Worm (Caenorhabditis elegans): ENCODE results near the gene C25G4.7.

Gene C25G4.7

ce11 chrIV:12456613-12457012 lies at the start of gene C25G4.7:
C25G4.7 (plus strand) TSS chrIV:12456913.
- TF ChIP-seq lin-11 (tag; optimal IDR thresholded peaks at IDR 0.05) (no peak), pax-1 (tag; optimal IDR thresholded peaks at IDR 0.05) (no peak), pqm-1 (tag; optimal IDR thresholded peaks at IDR 0.05) (no peak), ets-4 (tag; optimal IDR thresholded peaks at IDR 0.05) (no peak), K02D7.2 (tag; optimal IDR thresholded peaks at IDR 0.05) (no peak), ceh-18 (tag; optimal IDR thresholded peaks at IDR 0.05) (no peak), npax-4 (tag; optimal IDR thresholded peaks at IDR 0.05) (no peak), sdc-2 (tag; optimal IDR thresholded peaks at IDR 0.05) (no peak), fkh-10 (GFP tag; optimal IDR thresholded peaks at IDR 0.05) (no peak), hlh-6 (tag; optimal IDR thresholded peaks at IDR 0.05) (no peak), sox-4 (tag; optimal IDR thresholded peaks at IDR 0.05) (no peak), tbx-2 (tag; optimal IDR thresholded peaks at IDR 0.05) (no peak), lim-6 (tag; optimal IDR thresholded peaks at IDR 0.05) (no peak), ceh-6 (GFP tag; optimal IDR thresholded peaks at IDR 0.05) (no peak), unc-86 (tag; optimal IDR thresholded peaks at IDR 0.05) (no peak), hlh-30 (tag; optimal IDR thresholded peaks at IDR 0.05; ENCODE audit: insufficient read depth) (no peak), unc-42 (tag; optimal IDR thresholded peaks at IDR 0.05) (no peak)

ce11 chrIV:12408625-12409024 lies 48.1 kb upstream of the C25G4.7 start, which contains the start of gene dsb-1:
dsb-1 (plus strand) TSS chrIV:12408925.
- TF ChIP-seq ttx-3 (tag; optimal IDR thresholded peaks at IDR 0.05), result no peak
- no peak for TF ChIP-seq fkh-6 (tag; optimal IDR thresholded peaks at IDR 0.05)
- no peak for TF ChIP-seq ceh-24 (tag; optimal IDR thresholded peaks at IDR 0.05)
- no peak for TF ChIP-seq C38D4.7 (GFP tag; optimal IDR thresholded peaks at IDR 0.05)
- no peak for TF ChIP-seq unc-42 (tag; optimal IDR thresholded peaks at IDR 0.05)
- TF ChIP-seq K09A11.1 (tag; optimal IDR thresholded peaks at IDR 0.05; ENCODE audit: insufficient read depth), result no peak
- TF ChIP-seq tbx-7 (tag; optimal IDR thresholded peaks at IDR 0.05), result no peak
- TF ChIP-seq nfya-1 (tag; optimal IDR thresholded peaks at IDR 0.05), result no peak
- no peak for TF ChIP-seq nhr-11 (tag; optimal IDR thresholded peaks at IDR 0.05)
- TF ChIP-seq unc-86 (tag; optimal IDR thresholded peaks at IDR 0.05), result no peak
- TF ChIP-seq sox-2 (GFP tag; IDR thresholded peaks at IDR 0.05), result no peak
- no peak for TF ChIP-seq ceh-22 (tag; optimal IDR thresholded peaks at IDR 0.05)

ce11 chrIV:12410167-12410566 lies 46.5 kb upstream of the C25G4.7 start, which contains the start of gene acl-13:
acl-13 (plus strand) TSS chrIV:12410467.
- TF ChIP-seq ceh-24 (tag; optimal IDR thresholded peaks at IDR 0.05) (no peak), ceh-30 (tag; optimal IDR thresholded peaks at IDR 0.05) (no peak), ahr-1 (tag; optimal IDR thresholded peaks at IDR 0.05) (no peak), nfya-1 (tag; optimal IDR thresholded peaks at IDR 0.05) (no peak), K02D7.2 (tag; optimal IDR thresholded peaks at IDR 0.05) (no peak), C38D4.7 (GFP tag; optimal IDR thresholded peaks at IDR 0.05) (no peak), hlh-15 (tag; optimal IDR thresholded peaks at IDR 0.05) (no peak), ref-2 (tag; optimal IDR thresholded peaks at IDR 0.05) (no peak), tbx-7 (tag; optimal IDR thresholded peaks at IDR 0.05) (no peak), odd-2 (tag; optimal IDR thresholded peaks at IDR 0.05) (no peak), pax-1 (tag; optimal IDR thresholded peaks at IDR 0.05) (no peak), T23F11.4 (GFP tag; optimal IDR thresholded peaks at IDR 0.05) (no peak), fax-1 (tag; optimal IDR thresholded peaks at IDR 0.05) (no peak), ceh-22 (tag; optimal IDR thresholded peaks at IDR 0.05) (no peak), ceh-34 (tag; optimal IDR thresholded peaks at IDR 0.05) (no peak), Y22D7AL.16 (tag; optimal IDR thresholded peaks at IDR 0.05) (no peak), eyg-1 (tag; optimal IDR thresholded peaks at IDR 0.05) (no peak), ceh-14 (tag; optimal IDR thresholded peaks at IDR 0.05) (no peak), ttx-3 (tag; optimal IDR thresholded peaks at IDR 0.05) (no peak)

ce11 chrIV:12414601-12415000 lies 42.1 kb upstream of the C25G4.7 start:
- no peak for TF ChIP-seq sox-2 (GFP tag; IDR thresholded peaks at IDR 0.05)
- no peak for TF ChIP-seq unc-3 (GFP tag; conservative IDR thresholded peaks at IDR 0.05)
- no peak for TF ChIP-seq unc-3 (tag; optimal IDR thresholded peaks at IDR 0.05)
- TF ChIP-seq C38D4.7 (GFP tag; optimal IDR thresholded peaks at IDR 0.05), result no peak
- no peak for TF ChIP-seq pqm-1 (tag; optimal IDR thresholded peaks at IDR 0.05)
- no peak for TF ChIP-seq fax-1 (tag; optimal IDR thresholded peaks at IDR 0.05)
- no peak for TF ChIP-seq fkh-10 (GFP tag; optimal IDR thresholded peaks at IDR 0.05)
- no peak for TF ChIP-seq ceh-34 (tag; optimal IDR thresholded peaks at IDR 0.05)
- no peak for TF ChIP-seq npax-4 (tag; optimal IDR thresholded peaks at IDR 0.05)
- no peak for TF ChIP-seq fkh-6 (tag; optimal IDR thresholded peaks at IDR 0.05)
- TF ChIP-seq ceh-9 (tag; optimal IDR thresholded peaks at IDR 0.05), result no peak
- no peak for TF ChIP-seq gmeb-2 (tag; optimal IDR thresholded peaks at IDR 0.05)
- no peak for TF ChIP-seq madf-2 (tag; optimal IDR thresholded peaks at IDR 0.05)
